Fruit fly (Drosophila melanogaster) S2 (cell line): ENCODE results near the gene Ets96B.

ENCODE experiments used
- CG8478 ChIP-seq: fragments of >200 bp; optimal IDR thresholded peaks from 2 replicates; lab custom pipeline; 2018
- CTCF ChIP-seq, 2 experiments: fragments of >200 bp; optimal IDR thresholded peaks; 2 replicates each; lab custom pipeline; 2018

- TF ChIP-seq CTCF (optimal IDR thresholded peaks at IDR 0.05; lab: Kevin White, UChicago) (no peak), CG8478 (lab: Kevin White, UChicago) (no peak)
Measured at dm6 chr3R:24812394-24812793, 24.5 kb downstream of the Ets96B start.
